Fruit fly (Drosophila melanogaster) whole organism, prepupa: ENCODE data around the gene tup.

Experiments used
- CG10631 ChIP-seq: fragments of 200-800 bp; sonication (Bioruptor generic); optimal IDR thresholded peaks from 2 replicates; lab custom pipeline; 2016; ENCODE audit warnings: missing biosample characterization, missing genetic modification characterization
- CG10669 ChIP-seq: fragments of 200-800 bp; sonication (Bioruptor generic); optimal IDR thresholded peaks from 3 replicates; lab custom pipeline; 2018; ENCODE audit warnings: missing biosample characterization, mild to moderate bottlenecking, missing genetic modification characterization, moderate library complexity
- CG11762 ChIP-seq: fragments of 200-800 bp; sonication (Bioruptor generic); optimal IDR thresholded peaks from 3 replicates; lab custom pipeline; 2016; ENCODE audit warnings: missing biosample characterization, missing genetic modification characterization; ENCODE audit not compliant: insufficient read depth
- CG11902 ChIP-seq: fragments of 200-800 bp; sonication (Bioruptor generic); optimal IDR thresholded peaks from 3 replicates; lab custom pipeline; 2016; ENCODE audit warnings: missing biosample characterization, missing genetic modification characterization
- CG1621 ChIP-seq: fragments of 200-800 bp; sonication (Bioruptor generic); optimal IDR thresholded peaks from 3 replicates; lab custom pipeline; 2018; ENCODE audit warnings: missing biosample characterization, mild to moderate bottlenecking, missing genetic modification characterization
- CG3032 ChIP-seq: fragments of 200-800 bp; optimal IDR thresholded peaks from 2 replicates; lab custom pipeline; 2019; ENCODE audit warnings: missing biosample characterization, mild to moderate bottlenecking, missing genetic modification characterization, moderate library complexity
- CG34406 ChIP-seq: fragments of 200-800 bp; sonication (Bioruptor generic); optimal IDR thresholded peaks from 3 replicates; lab custom pipeline; 2016; ENCODE audit warnings: missing biosample characterization, missing genetic modification characterization
- CG6163 ChIP-seq: fragments of 200-800 bp; sonication (Bioruptor generic); IDR thresholded peaks from 3 replicates; pipeline ENCODE4 v1.3.6; 2022; ENCODE audit warnings: missing biosample characterization, missing genetic modification characterization
- CG6792 ChIP-seq: fragments of 200-800 bp; sonication (Bioruptor generic); optimal IDR thresholded peaks from 3 replicates; lab custom pipeline; 2016; ENCODE audit warnings: missing biosample characterization, missing genetic modification characterization
- CG6808 ChIP-seq: fragments of 200-800 bp; sonication (Bioruptor generic); optimal IDR thresholded peaks from 3 replicates; lab custom pipeline; 2017; ENCODE audit warnings: missing biosample characterization, missing genetic modification characterization, mild to moderate bottlenecking, moderate library complexity, missing genetic modification reagents
- CG7368 ChIP-seq: fragments of 200-800 bp; sonication (Bioruptor generic); optimal IDR thresholded peaks from 3 replicates; lab custom pipeline; 2016; ENCODE audit warnings: missing biosample characterization, missing genetic modification characterization
- CG8319 ChIP-seq: fragments of 200-800 bp; sonication (Bioruptor generic); optimal IDR thresholded peaks from 3 replicates; lab custom pipeline; 2016; ENCODE audit warnings: missing biosample characterization, missing genetic modification characterization
- CG9139 ChIP-seq: fragments of 200-800 bp; sonication (Bioruptor generic); optimal IDR thresholded peaks from 3 replicates; lab custom pipeline; 2017; ENCODE audit warnings: missing biosample characterization, mild to moderate bottlenecking, missing genetic modification characterization
- Eip75B ChIP-seq: fragments of 200-800 bp; sonication (Bioruptor generic); optimal IDR thresholded peaks from 3 replicates; lab custom pipeline; 2016; ENCODE audit warnings: missing biosample characterization, missing genetic modification characterization
- Eip93F ChIP-seq: fragments of 200-800 bp; sonication (Bioruptor generic); optimal IDR thresholded peaks from 2 replicates; lab custom pipeline; 2016; ENCODE audit warnings: missing biosample characterization, mild to moderate bottlenecking, missing genetic modification characterization
- Ets21C ChIP-seq: fragments of 200-800 bp; sonication (Bioruptor generic); optimal IDR thresholded peaks from 3 replicates; lab custom pipeline; 2016; ENCODE audit warnings: missing biosample characterization, missing genetic modification characterization
- Ets96B ChIP-seq: fragments of 200-800 bp; optimal IDR thresholded peaks from 2 replicates; lab custom pipeline; 2019; ENCODE audit warnings: missing biosample characterization, mild to moderate bottlenecking, missing genetic modification characterization, moderate library complexity
- Gug ChIP-seq: fragments of 200-800 bp; sonication (Bioruptor generic); IDR thresholded peaks from 2 replicates; pipeline ENCODE4 v1.3.6; 2022; ENCODE audit warnings: missing biosample characterization, missing genetic modification characterization
- Hr38 ChIP-seq: sonication (Bioruptor generic); optimal IDR thresholded peaks from 2 replicates; lab custom pipeline; 2016; ENCODE audit warnings: missing biosample characterization, missing genetic modification characterization
- Hr4 ChIP-seq: fragments of 200-800 bp; sonication (Bioruptor generic); optimal IDR thresholded peaks from 3 replicates; lab custom pipeline; 2016; ENCODE audit warnings: missing biosample characterization, missing genetic modification characterization
- Lpt ChIP-seq: fragments of 200-800 bp; sonication (Bioruptor generic); optimal IDR thresholded peaks from 3 replicates; lab custom pipeline; 2016; ENCODE audit warnings: missing biosample characterization, missing genetic modification characterization
- Smox ChIP-seq: fragments of 200-800 bp; sonication (Bioruptor generic); optimal IDR thresholded peaks from 3 replicates; lab custom pipeline; 2016; ENCODE audit warnings: missing biosample characterization, missing genetic modification characterization
- Sox102F ChIP-seq: fragments of 200-800 bp; sonication (Bioruptor generic); optimal IDR thresholded peaks from 2 replicates; lab custom pipeline; 2016; ENCODE audit warnings: missing biosample characterization, mild to moderate bottlenecking, missing genetic modification characterization
- Sox14 ChIP-seq: fragments of 200-800 bp; sonication (Bioruptor generic); optimal IDR thresholded peaks from 3 replicates; lab custom pipeline; 2016; ENCODE audit warnings: missing biosample characterization, missing genetic modification characterization
- Sox15 ChIP-seq: fragments of 200-800 bp; sonication (Bioruptor generic); optimal IDR thresholded peaks from 3 replicates; lab custom pipeline; 2016; ENCODE audit warnings: missing biosample characterization, missing genetic modification characterization
- acj6 ChIP-seq: fragments of 200-800 bp; sonication (Bioruptor generic); optimal IDR thresholded peaks from 3 replicates; lab custom pipeline; 2016; ENCODE audit warnings: missing biosample characterization, missing genetic modification characterization
- cyc ChIP-seq: fragments of 200-800 bp; sonication (Bioruptor generic); optimal IDR thresholded peaks from 3 replicates; lab custom pipeline; 2016; ENCODE audit warnings: missing biosample characterization, missing genetic modification characterization
- dac ChIP-seq: fragments of 200-800 bp; sonication (Bioruptor generic); optimal IDR thresholded peaks from 2 replicates; lab custom pipeline; 2017; ENCODE audit warnings: missing biosample characterization, mild to moderate bottlenecking, missing genetic modification characterization
- dsx ChIP-seq: fragments of 200-800 bp; optimal IDR thresholded peaks from 3 replicates; lab custom pipeline; 2019; ENCODE audit warnings: missing biosample characterization, mild to moderate bottlenecking, missing genetic modification characterization, moderate library complexity; ENCODE audit not compliant: poor library complexity, severe bottlenecking
- eg ChIP-seq: fragments of 200-800 bp; sonication (Bioruptor generic); IDR thresholded peaks from 3 replicates; pipeline ENCODE4 v1.3.6; 2022; ENCODE audit warnings: missing biosample characterization, missing genetic modification characterization
- esn ChIP-seq: fragments of 200-800 bp; sonication (Bioruptor generic); optimal IDR thresholded peaks from 2 replicates; lab custom pipeline; 2016; ENCODE audit warnings: missing biosample characterization, mild to moderate bottlenecking, missing genetic modification characterization, moderate library complexity
- fd85E ChIP-seq: fragments of 200-800 bp; sonication (Bioruptor generic); optimal IDR thresholded peaks from 3 replicates; lab custom pipeline; 2016; ENCODE audit warnings: missing biosample characterization, missing genetic modification characterization
- net ChIP-seq: fragments of 200-800 bp; sonication (Bioruptor generic); optimal IDR thresholded peaks from 3 replicates; lab custom pipeline; 2016; ENCODE audit warnings: missing biosample characterization, missing genetic modification characterization
- pdm3 ChIP-seq: fragments of 200-800 bp; sonication (Bioruptor generic); optimal IDR thresholded peaks from 3 replicates; lab custom pipeline; 2016; ENCODE audit warnings: missing biosample characterization, missing genetic modification characterization
- salr ChIP-seq, 2 experiments: fragments of 200-800 bp; sonication (Bioruptor generic); optimal IDR thresholded peaks; 3 replicates each; lab custom pipeline; 2016 to 2018; ENCODE audit warnings: missing biosample characterization in 2 of 2, missing genetic modification characterization in 2 of 2, mild to moderate bottlenecking in 1 of 2
- spab ChIP-seq: fragments of 200-800 bp; sonication (Bioruptor generic); optimal IDR thresholded peaks from 2 replicates; lab custom pipeline; 2017; ENCODE audit warnings: missing biosample characterization, mild to moderate bottlenecking, missing genetic modification characterization, missing genetic modification reagents
- svp ChIP-seq: fragments of 200-800 bp; sonication (Bioruptor generic); peaks from one replicate; lab custom pipeline; 2016; ENCODE audit warnings: missing biosample characterization, missing genetic modification characterization
- topi ChIP-seq: fragments of 200-800 bp; sonication (Bioruptor generic); optimal IDR thresholded peaks from 3 replicates; lab custom pipeline; 2016; ENCODE audit warnings: missing biosample characterization, missing genetic modification characterization
- vri ChIP-seq: fragments of 200-800 bp; sonication (Bioruptor generic); optimal IDR thresholded peaks from 3 replicates; lab custom pipeline; 2016; ENCODE audit warnings: missing biosample characterization, mild to moderate bottlenecking, missing genetic modification characterization

Gene tup

dm6 chr2L:18818397-18818796 is 62.7 kb downstream of the tup start:
- TF ChIP-seq CG10669 (GFP tag; lab: Kevin White, UChicago) = no peak
- no peak for TF ChIP-seq CG6163 (GFP tag; lab: Robert Waterston, UW)
- peak; percentile 17 for TF ChIP-seq svp
- no peak for TF ChIP-seq CG34406 (GFP tag; lab: Kevin White, UChicago)
- no peak for TF ChIP-seq topi (GFP tag; lab: Kevin White, UChicago)
- no peak for TF ChIP-seq CG10631 (GFP tag; lab: Kevin White, UChicago)
- no peak for TF ChIP-seq CG6808 (GFP tag; lab: Kevin White, UChicago)
- TF ChIP-seq salr (GFP tag; optimal IDR thresholded peaks at IDR 0.05; lab: Kevin White, UChicago) = no peak
- TF ChIP-seq, all 60 proteins: peak for 1

DNA sequence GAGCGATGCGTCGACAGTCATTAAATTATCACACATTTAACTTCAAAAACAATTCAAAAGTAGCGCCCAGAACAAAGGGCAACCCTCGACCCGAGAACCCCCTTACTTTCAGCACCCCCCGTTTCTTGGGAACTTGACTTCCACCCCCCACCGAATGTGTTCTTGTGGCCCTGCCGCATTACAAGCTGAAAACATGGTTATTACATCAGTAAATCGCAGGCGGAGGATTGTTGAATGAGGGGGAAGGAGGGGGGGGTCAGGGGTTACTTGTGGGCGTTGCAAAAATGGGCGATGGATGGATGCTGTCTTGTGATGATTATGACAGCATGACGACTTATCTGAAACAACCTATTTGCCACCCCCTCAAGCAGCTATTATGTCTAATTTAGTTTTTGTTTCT is 65.9 kb downstream of the tup start:
- TF ChIP-seq CG10669 (GFP tag; lab: Kevin White, UChicago) = no peak
- TF ChIP-seq esn (GFP tag; lab: Kevin White, UChicago) = no peak
- TF ChIP-seq CG6163 (GFP tag; lab: Robert Waterston, UW) = no peak
- no peak for TF ChIP-seq Eip75B (GFP tag; lab: Kevin White, UChicago)
- TF ChIP-seq Hr38 (GFP tag; lab: Kevin White, UChicago) = no peak
- TF ChIP-seq pdm3 (GFP tag; lab: Kevin White, UChicago) = no peak
- no peak for TF ChIP-seq Smox (GFP tag; lab: Kevin White, UChicago)
- TF ChIP-seq Sox14 = no peak
- no peak for TF ChIP-seq CG6792 (GFP tag; lab: Kevin White, UChicago)
- TF ChIP-seq dsx = no peak
- TF ChIP-seq, all 60 proteins: peak for 0

DNA sequence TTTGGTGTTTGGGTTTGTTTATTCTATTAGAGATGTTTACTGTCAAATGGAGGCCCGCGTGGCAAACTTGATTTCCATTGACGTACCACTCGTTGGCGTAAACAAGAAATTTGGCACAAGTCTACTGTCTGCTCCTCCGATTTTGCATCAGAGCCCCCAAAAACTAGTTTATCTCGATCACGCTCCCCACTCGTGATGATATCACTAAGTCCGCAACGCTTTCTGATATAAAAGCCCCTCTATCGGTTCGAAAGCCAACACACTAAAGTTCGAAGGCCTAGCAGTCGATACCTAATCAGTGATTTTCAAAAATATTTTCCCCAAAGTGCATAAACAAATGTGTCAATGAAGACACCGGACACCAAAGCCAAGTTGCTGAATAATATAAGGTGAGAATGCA is 68.3 kb downstream of the tup start:
- no peak for TF ChIP-seq acj6 (GFP tag; lab: Kevin White, UChicago)
- no peak for TF ChIP-seq Sox14
- TF ChIP-seq Eip75B (GFP tag; lab: Kevin White, UChicago) = no peak
- no peak for TF ChIP-seq Hr4 (GFP tag; lab: Kevin White, UChicago)
- TF ChIP-seq Ets21C (GFP tag; lab: Kevin White, UChicago) = no peak
- no peak for TF ChIP-seq spab (GFP tag; lab: Kevin White, UChicago)
- TF ChIP-seq CG34406 (GFP tag; lab: Kevin White, UChicago) = no peak
- no peak for TF ChIP-seq CG11762 (GFP tag; lab: Kevin White, UChicago)
- TF ChIP-seq Eip93F (GFP tag; lab: Kevin White, UChicago) = no peak

DNA sequence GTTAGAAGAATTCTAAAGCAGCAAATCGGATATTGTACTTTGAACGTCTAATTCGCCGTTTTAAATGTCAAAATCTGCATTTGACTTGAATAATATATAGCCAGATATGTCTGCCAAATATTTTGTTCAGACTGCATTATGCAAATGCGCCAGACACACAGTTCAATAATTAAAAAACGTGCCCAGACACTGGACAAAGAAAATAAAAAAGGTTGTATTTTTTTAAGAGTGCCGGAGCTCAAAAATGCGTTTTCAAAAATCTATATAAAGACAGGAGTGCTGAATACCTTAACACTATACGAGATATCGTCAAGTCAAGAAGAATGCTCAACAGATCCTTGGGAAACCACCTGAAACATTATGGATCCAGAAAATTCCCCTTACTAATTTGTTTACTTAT is 68.7 kb downstream of the tup start, which contains the start of the genes CG17325 and CG42305:
Gene CG17325, plus strand, starts transcription at position 301 of the 400 bp plus-strand sequence.
Gene CG42305, plus strand, starts transcription at position 301 of the 400 bp plus-strand sequence.
- TF ChIP-seq CG6808 (GFP tag; lab: Kevin White, UChicago) (no peak), Eip93F (GFP tag; lab: Kevin White, UChicago) (no peak), svp (no peak), CG34406 (GFP tag; lab: Kevin White, UChicago) (no peak), net (GFP tag; lab: Kevin White, UChicago) (no peak), topi (GFP tag; lab: Kevin White, UChicago) (no peak), Ets96B (tag; lab: Kevin White, UChicago) (no peak), CG11762 (GFP tag; lab: Kevin White, UChicago) (no peak), Eip75B (GFP tag; lab: Kevin White, UChicago) (no peak), CG9139 (GFP tag; lab: Kevin White, UChicago) (no peak), Sox15 (GFP tag; lab: Kevin White, UChicago) (no peak), acj6 (GFP tag; lab: Kevin White, UChicago) (no peak), cyc (GFP tag; lab: Kevin White, UChicago) (no peak), Lpt (GFP tag; lab: Kevin White, UChicago) (no peak), CG7368 (GFP tag; lab: Kevin White, UChicago) (no peak), vri (no peak)

- peak; percentile 48 for TF ChIP-seq CG34406 (GFP tag; lab: Kevin White, UChicago)
- no peak for TF ChIP-seq CG8319 (GFP tag; lab: Kevin White, UChicago)
- peak; percentile 30 for TF ChIP-seq CG11902 (GFP tag; lab: Kevin White, UChicago)
- peak; percentile 49 for TF ChIP-seq CG10669 (GFP tag; lab: Kevin White, UChicago)
- TF ChIP-seq Smox (GFP tag; lab: Kevin White, UChicago) = peak; percentile 16
- peak; percentile 40 for TF ChIP-seq CG3032 (tag; lab: Kevin White, UChicago)
- no peak for TF ChIP-seq Sox102F (GFP tag; lab: Kevin White, UChicago)
- TF ChIP-seq dsx = peak; percentile 33
- TF ChIP-seq spab (GFP tag; lab: Kevin White, UChicago) = peak; percentile 12
- no peak for TF ChIP-seq fd85E (GFP tag; lab: Kevin White, UChicago)
- peak; percentile 60 for TF ChIP-seq svp
- TF ChIP-seq dac (GFP tag; lab: Kevin White, UChicago) = no peak
- TF ChIP-seq topi (GFP tag; lab: Kevin White, UChicago) = peak; percentile 17
- no peak for TF ChIP-seq eg (GFP tag; lab: Robert Waterston, UW)
- TF ChIP-seq CG6163 (GFP tag; lab: Robert Waterston, UW) = 0 out of 3 replicates have a peak, but pooled peaks have one; percentile 12
- TF ChIP-seq Ets96B (tag; lab: Kevin White, UChicago) = peak; percentile 38
- TF ChIP-seq vri = no peak
- peak; percentile 93 for TF ChIP-seq CG1621 (tag; lab: Kevin White, UChicago)
- TF ChIP-seq salr (GFP tag; optimal IDR thresholded peaks at IDR 0.05; lab: Kevin White, UChicago) = no peak
- TF ChIP-seq Gug = no peak
Measured at dm6 chr2L:18810960-18811642, 70.0 kb downstream of the tup start, which contains the start of the genes CG10570 and CG42502. CG10570 (minus strand) TSS chr2L:18811252. CG42502 (minus strand) TSS chr2L:18811252.
